Worm (Caenorhabditis elegans): Measurements from ENCODE around the gene nspb-7.

ce11 chrII:14602735-14603134 lies 24.6 kb downstream of the nspb-7 start:
- no peak for TF ChIP-seq B0310.2 (tag; optimal IDR thresholded peaks at IDR 0.05)
- TF ChIP-seq tbx-11 (GFP tag; IDR thresholded peaks at IDR 0.05), result no peak
